Worm (Caenorhabditis elegans): ENCODE data around the gene Y38E10A.22.

- no peak for TF ChIP-seq mes-4 (tag; optimal IDR thresholded peaks at IDR 0.05)
- no peak for TF ChIP-seq Y53G8AR.9 (GFP tag; conservative IDR thresholded peaks at IDR 0.05)
Observed at ce11 chrII:12672512-12672911, 5.1 kb downstream of the Y38E10A.22 start.

Measured in whole organism, young adult.